Fruit fly (Drosophila melanogaster): Measurements from ENCODE around the gene gwl.

The gwl gene

DNA sequence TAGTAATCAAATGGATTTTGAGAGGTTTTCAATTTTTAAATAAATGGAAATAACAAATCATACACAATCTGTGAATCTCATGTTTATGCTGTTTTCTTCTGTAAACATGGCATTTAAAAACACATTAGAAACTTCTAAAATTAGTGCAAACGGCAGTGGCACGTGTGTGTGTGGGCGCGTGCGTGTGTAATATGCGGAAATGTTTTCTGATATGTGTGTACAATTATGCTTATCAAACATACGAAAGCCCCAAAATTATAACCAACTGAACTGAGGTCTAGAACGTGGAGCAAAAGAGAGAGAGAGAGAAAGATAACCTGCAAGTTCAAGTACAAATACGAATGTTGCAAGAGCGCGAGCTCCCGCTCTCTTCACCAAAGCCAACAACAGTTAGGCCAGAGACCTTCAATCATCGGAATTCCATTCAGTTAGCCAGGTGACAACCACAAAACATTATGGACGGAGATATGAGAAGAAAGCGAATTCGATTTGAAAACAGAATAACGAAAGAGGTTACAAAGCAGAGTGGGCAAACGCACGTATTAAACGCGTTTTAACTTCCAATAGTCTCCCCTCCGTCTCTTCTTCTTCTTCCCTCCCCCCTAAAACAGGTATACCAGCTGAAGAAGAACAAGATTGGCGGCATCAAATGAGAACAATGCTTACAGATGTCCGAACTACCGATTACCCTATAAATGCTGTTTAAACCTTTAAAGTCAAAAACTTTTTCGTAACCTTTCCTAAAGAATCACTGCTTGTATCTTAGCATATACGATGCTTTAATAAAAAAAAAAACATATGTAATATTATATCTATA is 4.9 kb upstream of the gwl start (continued):
- TF ChIP-seq Ets97D (GFP tag; optimal IDR thresholded peaks at IDR 0.05) (peak; percentile 51), ase (GFP tag; IDR thresholded peaks at IDR 0.05) (peak; percentile 92), CG31388 (GFP tag; optimal IDR thresholded peaks at IDR 0.05) (peak; percentile 94), toy (GFP tag; IDR thresholded peaks at IDR 0.05) (peak; percentile 93), fru (optimal IDR thresholded peaks at IDR 0.05) (no peak), CG4282 (GFP tag; optimal IDR thresholded peaks at IDR 0.05) (peak; percentile 16), CG1529 (GFP tag; optimal IDR thresholded peaks at IDR 0.05) (peak; percentile 92), zen2 (GFP tag; IDR thresholded peaks at IDR 0.05; ENCODE audit: partially characterized antibody) (no peak), sima (GFP tag; optimal IDR thresholded peaks at IDR 0.05) (no peak), CG18619 (GFP tag; optimal IDR thresholded peaks at IDR 0.05) (peak; percentile 94), Bdp1 (GFP tag; optimal IDR thresholded peaks at IDR 0.05) (peak; percentile 70), CG17802 (tag; optimal IDR thresholded peaks at IDR 0.05) (peak; percentile 88), slbo (GFP tag; IDR thresholded peaks at IDR 0.05) (peak; percentile 98), CG16863 (GFP tag; optimal IDR thresholded peaks at IDR 0.05) (peak; percentile 74), tgo (GFP tag; IDR thresholded peaks at IDR 0.05) (peak; percentile 97), Dref (GFP tag; IDR thresholded peaks at IDR 0.05) (peak; percentile 41), CG10431 (GFP tag; optimal IDR thresholded peaks at IDR 0.05) (peak; percentile 87), HLH3B (GFP tag; IDR thresholded peaks at IDR 0.05) (peak; percentile 97), H15 (GFP tag; IDR thresholded peaks at IDR 0.05) (peak; percentile 97), maf-S (GFP tag; optimal IDR thresholded peaks at IDR 0.05) (peak; percentile 78), exex (tag; optimal IDR thresholded peaks at IDR 0.05) (peak; percentile 81), lmd (GFP tag; IDR thresholded peaks at IDR 0.05) (peak; percentile 97), CG34224 (GFP tag; IDR thresholded peaks at IDR 0.05; ENCODE audit: partially characterized antibody) (no peak), D19B (GFP tag; optimal IDR thresholded peaks at IDR 0.05) (peak; percentile 99), her (GFP tag; optimal IDR thresholded peaks at IDR 0.05) (peak; percentile 73), CG33557 (GFP tag; optimal IDR thresholded peaks at IDR 0.05) (peak; percentile 89), tna (GFP tag; IDR thresholded peaks at IDR 0.05; ENCODE audit: partially characterized antibody) (no peak), CTCF (GFP tag; optimal IDR thresholded peaks at IDR 0.05) (peak; percentile 64), Hsf (GFP tag; optimal IDR thresholded peaks at IDR 0.05) (peak; percentile 93), Camta (GFP tag; optimal IDR thresholded peaks at IDR 0.05) (peak; percentile 86), CG5180 (GFP tag; optimal IDR thresholded peaks at IDR 0.05) (peak; percentile 87), CG31224 (GFP tag; IDR thresholded peaks at IDR 0.05) (peak; percentile 96), klu (GFP tag; IDR thresholded peaks at IDR 0.05) (peak; percentile 93), CG7963 (GFP tag; IDR thresholded peaks at IDR 0.05; ENCODE audit: partially characterized antibody) (no peak), CG2129 (GFP tag; IDR thresholded peaks at IDR 0.05; ENCODE audit: partially characterized antibody) (no peak), CG1832 (GFP tag; optimal IDR thresholded peaks at IDR 0.05) (no peak), CG17361 (GFP tag; IDR thresholded peaks at IDR 0.05) (peak; percentile 97), CG7745 (tag; optimal IDR thresholded peaks at IDR 0.05) (peak; percentile 6), H2.0 (GFP tag; IDR thresholded peaks at IDR 0.05) (peak; percentile 94), CG30403 (GFP tag; optimal IDR thresholded peaks at IDR 0.05) (peak; percentile 97), CG11085 (GFP tag; IDR thresholded peaks at IDR 0.05) (peak; percentile 94), CG4854 (GFP tag; optimal IDR thresholded peaks at IDR 0.05) (peak; percentile 91), Elba2 (GFP tag; optimal IDR thresholded peaks at IDR 0.05) (no peak), CG2889 (GFP tag; IDR thresholded peaks at IDR 0.05) (peak; percentile 95), B-H2 (GFP tag; optimal IDR thresholded peaks at IDR 0.05) (peak; percentile 75), ranshi (GFP tag; IDR thresholded peaks at IDR 0.05) (peak; percentile 97), danr (GFP tag; IDR thresholded peaks at IDR 0.05) (peak; percentile 93), tll (GFP tag; optimal IDR thresholded peaks at IDR 0.05) (no peak), cad (GFP tag; optimal IDR thresholded peaks at IDR 0.05) (no peak), Rfx (GFP tag; IDR thresholded peaks at IDR 0.05) (peak; percentile 98), zf30C (GFP tag; optimal IDR thresholded peaks at IDR 0.05) (no peak)
